Worm (Caenorhabditis elegans): ENCODE results near the gene Y39B6A.3.
A peak's percentile ranks its signal among the peaks of the same experiment; 100 is the strongest.

Y39B6A.3 gene

DNA sequence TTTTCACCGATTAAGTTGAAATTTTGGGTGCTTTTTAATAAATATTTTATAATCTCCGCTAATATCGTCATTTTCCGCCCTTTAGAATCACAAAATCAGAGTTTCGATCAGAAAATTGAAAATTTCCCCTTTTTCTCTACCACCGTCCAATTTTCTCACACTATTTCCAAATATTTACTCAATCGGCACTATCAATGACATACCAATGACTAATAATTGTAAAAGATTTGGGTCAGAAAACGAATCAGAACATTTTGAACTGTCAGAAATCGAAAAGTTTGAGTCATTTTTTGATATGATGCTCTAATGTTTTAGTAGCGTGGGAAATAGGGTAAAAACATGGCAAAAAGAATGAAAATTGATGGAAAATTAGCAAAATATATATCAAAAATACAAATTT lies 27.3 kb upstream of the Y39B6A.3 start, which contains the start of gene srr-2:
Gene srr-2 (minus strand): TSS at position 73 of the 400 bp plus-strand sequence.
- TF ChIP-seq odd-2 (tag; optimal IDR thresholded peaks at IDR 0.05) (no peak), T23F11.4 (GFP tag; optimal IDR thresholded peaks at IDR 0.05) (no peak), madf-2 (tag; optimal IDR thresholded peaks at IDR 0.05) (no peak)

DNA sequence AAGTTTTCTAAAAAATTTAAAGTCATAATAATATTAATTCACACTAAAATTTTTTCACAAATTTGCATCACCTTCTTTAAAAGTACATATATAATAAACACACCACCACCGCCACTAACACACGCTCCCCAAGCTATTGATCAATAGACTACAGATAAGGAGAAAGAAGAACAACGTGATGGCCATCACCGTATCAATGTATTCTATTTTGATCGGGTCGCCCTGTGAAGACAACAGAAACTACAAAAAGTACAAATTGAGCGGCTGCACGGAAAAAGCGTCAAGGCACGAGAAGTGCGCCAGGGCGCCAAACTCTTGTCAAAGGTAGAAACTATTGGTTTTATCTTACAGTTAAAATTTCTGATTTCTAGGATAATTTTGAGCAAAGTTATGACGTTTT lies 22.5 kb upstream of the Y39B6A.3 start:
- no peak for TF ChIP-seq ceh-14 (tag; optimal IDR thresholded peaks at IDR 0.05)
- peak; percentile 40 for TF ChIP-seq elt-2 (tag; optimal IDR thresholded peaks at IDR 0.05)
- TF ChIP-seq sdc-2 (tag; optimal IDR thresholded peaks at IDR 0.05): no peak
- TF ChIP-seq npax-4 (tag; optimal IDR thresholded peaks at IDR 0.05): no peak
- no peak for TF ChIP-seq hlh-6 (tag; optimal IDR thresholded peaks at IDR 0.05)
- no peak for TF ChIP-seq ttx-3 (tag; optimal IDR thresholded peaks at IDR 0.05)

DNA sequence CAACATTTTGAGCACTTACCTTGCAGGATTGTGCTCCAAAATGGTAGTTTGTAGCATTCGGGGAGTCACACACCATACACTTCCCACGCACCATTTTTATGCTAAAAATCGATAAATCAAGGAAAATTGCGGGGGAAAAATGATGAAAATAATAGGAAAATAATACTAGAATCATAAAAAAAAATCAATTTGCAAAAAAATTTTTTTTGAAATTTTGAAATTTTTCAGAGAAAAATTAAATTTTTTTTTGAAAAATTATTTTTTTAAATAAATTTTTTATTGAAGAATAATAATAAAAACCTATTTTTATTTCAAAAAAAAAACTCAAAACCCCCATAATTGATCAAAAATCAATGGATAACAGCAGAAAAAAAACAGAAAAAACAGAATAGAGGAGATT lies 22.0 kb upstream of the Y39B6A.3 start, which contains the start of gene nhr-79:
Gene nhr-79 (minus strand): TSS at position 101 of the 400 bp plus-strand sequence.
- TF ChIP-seq ceh-19 (GFP tag; optimal IDR thresholded peaks at IDR 0.05): no peak
- no peak for TF ChIP-seq fkh-6 (tag; optimal IDR thresholded peaks at IDR 0.05)
- no peak for TF ChIP-seq nhr-232 (tag; optimal IDR thresholded peaks at IDR 0.05)
- TF ChIP-seq pat-9 (tag; optimal IDR thresholded peaks at IDR 0.05): no peak
- no peak for TF ChIP-seq T23F11.4 (GFP tag; optimal IDR thresholded peaks at IDR 0.05)

DNA sequence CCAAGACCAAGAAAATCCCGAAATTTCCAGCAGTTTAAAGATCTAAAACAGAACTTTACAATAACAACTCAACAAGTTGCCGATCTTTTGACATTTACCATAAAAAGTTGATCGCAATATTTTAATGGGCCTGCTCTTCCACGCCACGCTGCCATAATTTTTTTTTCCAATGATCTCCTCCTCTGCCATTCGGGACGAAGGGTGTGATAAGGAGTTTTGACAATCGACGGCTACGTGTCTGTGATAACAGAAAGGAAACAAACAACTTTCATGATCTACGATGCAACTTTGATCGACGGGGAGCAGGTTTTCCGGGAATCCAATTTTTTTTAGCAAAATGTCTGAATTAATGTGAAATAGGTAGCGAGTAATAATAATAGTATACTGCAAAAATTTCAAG lies 17.1 kb upstream of the Y39B6A.3 start:
- no peak for TF ChIP-seq K09A11.1 (tag; optimal IDR thresholded peaks at IDR 0.05; ENCODE audit: insufficient read depth)
- TF ChIP-seq elt-2 (tag; optimal IDR thresholded peaks at IDR 0.05): peak; percentile 65
- TF ChIP-seq eyg-1 (tag; optimal IDR thresholded peaks at IDR 0.05): no peak

DNA sequence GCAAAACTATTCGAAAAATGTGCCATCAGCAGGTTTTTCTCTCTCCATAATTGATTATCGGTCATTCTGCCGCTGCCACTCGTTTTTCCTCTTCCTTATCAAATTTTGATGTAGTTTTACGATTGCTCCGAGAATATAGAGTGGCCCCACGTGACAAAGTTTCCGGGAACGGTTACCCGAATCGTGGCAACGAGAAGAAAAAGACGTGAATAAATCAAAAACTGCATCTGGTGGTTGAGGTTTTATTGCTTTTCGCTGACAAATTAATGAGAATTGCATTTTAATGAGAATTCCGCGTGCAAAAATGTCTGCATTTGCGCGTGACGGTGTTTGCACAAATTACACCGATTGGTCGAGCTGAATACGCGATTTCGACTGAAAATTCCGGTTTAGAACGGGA lies 15.6 kb upstream of the Y39B6A.3 start:
- TF ChIP-seq ceh-9 (tag; optimal IDR thresholded peaks at IDR 0.05) (no peak), elt-2 (tag; optimal IDR thresholded peaks at IDR 0.05) (peak; percentile 2)

DNA sequence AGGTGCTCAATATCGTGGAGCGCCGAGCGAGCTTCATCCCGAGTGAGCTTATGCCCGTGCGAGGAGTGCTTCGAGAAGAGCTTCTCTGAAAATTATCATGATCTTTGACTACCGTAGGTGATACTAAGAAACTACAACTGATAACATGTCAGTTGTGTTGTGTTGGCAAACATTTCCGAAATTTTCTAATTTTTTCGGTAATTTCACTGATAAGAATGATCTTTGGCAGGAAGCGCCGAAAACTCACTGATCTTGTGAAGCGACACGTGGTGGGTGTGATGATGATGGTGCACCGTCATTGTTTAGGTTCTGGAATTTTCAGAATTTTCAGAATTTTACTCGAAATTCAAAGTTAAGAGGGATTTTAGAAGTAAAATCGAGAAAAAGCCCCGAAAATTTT lies 13.5 kb upstream of the Y39B6A.3 start, which contains the start of gene Y39B6A.1:
Gene Y39B6A.1 (minus strand): TSS at position 309 of the 400 bp plus-strand sequence.
- TF ChIP-seq ceh-45 (GFP tag; IDR thresholded peaks at IDR 0.05) (no peak), sdc-2 (tag; optimal IDR thresholded peaks at IDR 0.05) (no peak), ceh-14 (tag; optimal IDR thresholded peaks at IDR 0.05) (no peak), Y22D7AL.16 (tag; optimal IDR thresholded peaks at IDR 0.05) (no peak), T23F11.4 (GFP tag; optimal IDR thresholded peaks at IDR 0.05) (no peak), sox-4 (tag; optimal IDR thresholded peaks at IDR 0.05) (no peak), fkh-10 (GFP tag; optimal IDR thresholded peaks at IDR 0.05) (no peak), nfya-1 (tag; optimal IDR thresholded peaks at IDR 0.05) (no peak), ceh-34 (tag; optimal IDR thresholded peaks at IDR 0.05) (no peak)

DNA sequence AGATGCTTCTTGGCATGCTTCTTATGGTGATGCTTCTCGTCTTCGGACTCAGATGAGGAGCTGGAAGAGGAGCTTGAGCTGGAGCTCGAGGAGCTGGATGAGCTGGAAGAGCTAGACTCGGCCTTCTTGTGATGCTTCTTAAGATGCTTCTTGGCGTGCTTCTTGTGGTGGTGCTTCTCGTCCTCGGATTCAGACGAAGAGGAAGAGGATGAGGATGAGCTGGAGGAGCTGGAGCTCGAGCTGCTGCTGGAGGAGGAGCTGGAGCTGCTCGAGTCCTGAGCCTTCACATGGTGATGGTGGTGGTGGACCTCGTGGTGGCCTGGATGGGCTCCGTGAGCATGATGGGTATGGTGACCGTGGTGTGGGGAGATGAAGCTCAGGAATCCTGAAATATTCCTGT lies 13.0 kb upstream of the Y39B6A.3 start:
- TF ChIP-seq tbx-2 (tag; optimal IDR thresholded peaks at IDR 0.05) (no peak), T23F11.4 (GFP tag; optimal IDR thresholded peaks at IDR 0.05) (no peak), ceh-18 (tag; optimal IDR thresholded peaks at IDR 0.05) (no peak)

DNA sequence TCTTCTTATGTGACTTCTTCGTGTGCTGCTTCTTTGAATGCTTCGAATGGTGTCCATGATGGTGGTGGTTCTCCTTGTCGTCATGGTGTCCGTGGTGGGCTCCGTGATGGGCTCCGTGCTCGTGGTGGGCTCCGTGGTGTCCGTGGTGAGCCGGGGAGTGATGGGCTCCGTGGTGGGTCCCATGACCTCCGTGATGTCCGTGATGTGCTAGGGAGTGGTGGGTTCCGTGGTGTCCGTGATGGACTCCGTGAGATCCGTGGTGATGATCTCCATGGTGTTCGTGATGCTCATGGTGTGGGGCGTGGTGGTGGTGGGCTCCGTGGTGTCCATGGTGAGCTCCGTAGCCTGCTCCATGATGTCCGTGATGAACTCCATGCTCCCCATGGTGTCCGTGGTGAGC lies 11.4 kb upstream of the Y39B6A.3 start:
- no peak for TF ChIP-seq odd-2 (tag; optimal IDR thresholded peaks at IDR 0.05)
- TF ChIP-seq ttx-3 (tag; optimal IDR thresholded peaks at IDR 0.05): no peak
- TF ChIP-seq C08G9.2 (tag; optimal IDR thresholded peaks at IDR 0.05): no peak
- no peak for TF ChIP-seq mec-3 (tag; optimal IDR thresholded peaks at IDR 0.05; ENCODE audit: borderline replicate concordance)
- no peak for TF ChIP-seq fkh-6 (tag; optimal IDR thresholded peaks at IDR 0.05)
- no peak for TF ChIP-seq lin-11 (tag; optimal IDR thresholded peaks at IDR 0.05)
- no peak for TF ChIP-seq ceh-45 (GFP tag; IDR thresholded peaks at IDR 0.05)
- no peak for TF ChIP-seq ceh-19 (GFP tag; optimal IDR thresholded peaks at IDR 0.05)
- no peak for TF ChIP-seq K02D7.2 (tag; optimal IDR thresholded peaks at IDR 0.05)
- no peak for TF ChIP-seq pros-1 (tag; optimal IDR thresholded peaks at IDR 0.05)
- no peak for TF ChIP-seq hlh-15 (tag; optimal IDR thresholded peaks at IDR 0.05)
- no peak for TF ChIP-seq unc-3 (GFP tag; conservative IDR thresholded peaks at IDR 0.05)
- TF ChIP-seq unc-3 (tag; optimal IDR thresholded peaks at IDR 0.05): no peak
- no peak for TF ChIP-seq ama-1 (optimal IDR thresholded peaks at IDR 0.05)
- TF ChIP-seq npax-4 (tag; optimal IDR thresholded peaks at IDR 0.05): no peak
- no peak for TF ChIP-seq ceh-14 (tag; optimal IDR thresholded peaks at IDR 0.05)
- no peak for TF ChIP-seq unc-42 (tag; optimal IDR thresholded peaks at IDR 0.05)
